Worm (Caenorhabditis elegans) whole organism, L2 larva: Measurements from ENCODE around the gene rpl-37.

ENCODE experiments used
- C34F6.9 ChIP-seq: fragments of 150-350 bp; optimal IDR thresholded peaks from 2 replicates; lab custom pipeline; 2014; ENCODE audit warnings: missing biosample characterization, missing genetic modification characterization
- F13H6.1 ChIP-seq: sonication (generic microtip); optimal IDR thresholded peaks from 2 replicates; lab custom pipeline; 2016; ENCODE audit warnings: missing genetic modification characterization, missing compliant biosample characterization
- Y55F3AM.14 ChIP-seq: fragments of 200-800 bp; sonication (Bioruptor generic); optimal IDR thresholded peaks from 2 replicates; lab custom pipeline; 2018; ENCODE audit warnings: mild to moderate bottlenecking, missing genetic modification characterization, missing compliant biosample characterization
- ZK546.5 ChIP-seq: sonication (generic microtip); optimal IDR thresholded peaks from 2 replicates; lab custom pipeline; 2017; ENCODE audit warnings: missing biosample characterization, missing genetic modification characterization
- aly-2 ChIP-seq: fragments of 150-350 bp; optimal IDR thresholded peaks from 2 replicates; lab custom pipeline; 2014; ENCODE audit warnings: missing biosample characterization, missing genetic modification characterization
- blmp-1 ChIP-seq: sonication (generic microtip); optimal IDR thresholded peaks from 2 replicates; lab custom pipeline; 2017; ENCODE audit warnings: missing genetic modification characterization, mild to moderate bottlenecking, missing compliant biosample characterization, antibody characterized with exemption, moderate library complexity; ENCODE audit not compliant: insufficient read depth
- crh-2 ChIP-seq: sonication (generic microtip); optimal IDR thresholded peaks from 2 replicates; lab custom pipeline; 2017; ENCODE audit warnings: missing biosample characterization, missing genetic modification characterization
- dmd-4 ChIP-seq: sonication (generic microtip); optimal IDR thresholded peaks from 2 replicates; lab custom pipeline; 2017; ENCODE audit warnings: missing biosample characterization, missing genetic modification characterization
- egl-27 ChIP-seq: sonication (generic microtip); optimal IDR thresholded peaks from 3 replicates; lab custom pipeline; 2017; ENCODE audit warnings: missing biosample characterization, missing genetic modification reagents, missing genetic modification characterization
- elt-3 ChIP-seq: sonication (generic microtip); optimal IDR thresholded peaks from 2 replicates; lab custom pipeline; 2017; ENCODE audit warnings: missing biosample characterization, missing genetic modification characterization
- fos-1 ChIP-seq: fragments of 150-350 bp; optimal IDR thresholded peaks from 2 replicates; lab custom pipeline; 2014; ENCODE audit warnings: missing biosample characterization, missing genetic modification characterization
- gmeb-1 ChIP-seq: fragments of 150-350 bp; optimal IDR thresholded peaks from 2 replicates; lab custom pipeline; 2014; ENCODE audit warnings: missing biosample characterization, missing genetic modification characterization
- lin-13 ChIP-seq: fragments of 150-350 bp; optimal IDR thresholded peaks from 2 replicates; lab custom pipeline; 2014; ENCODE audit warnings: missing biosample characterization, missing genetic modification reagents, missing genetic modification characterization
- lin-39 ChIP-seq: fragments of 150-350 bp; optimal IDR thresholded peaks from 2 replicates; lab custom pipeline; 2014; ENCODE audit warnings: missing biosample characterization, missing genetic modification reagents, missing genetic modification characterization
- lsy-2 ChIP-seq, 2 experiments: fragments of 150-350 bp in 1 of 2; sonication (generic microtip) in 1 of 2; optimal IDR thresholded peaks; 2 replicates each; lab custom pipeline; 2014 to 2017; ENCODE audit warnings: missing biosample characterization in 2 of 2, missing genetic modification characterization in 2 of 2
- mdl-1 ChIP-seq, 2 experiments: fragments of 150-350 bp in 1 of 2; sonication (generic microtip) in 1 of 2; optimal IDR thresholded peaks; 2 replicates each; lab custom pipeline; 2017; ENCODE audit warnings: missing biosample characterization in 2 of 2, missing genetic modification characterization in 2 of 2
- nhr-11 ChIP-seq: fragments of 150-350 bp; optimal IDR thresholded peaks from 2 replicates; lab custom pipeline; 2014; ENCODE audit warnings: missing biosample characterization, missing genetic modification characterization
- nhr-129 ChIP-seq: fragments of 150-350 bp; optimal IDR thresholded peaks from 2 replicates; lab custom pipeline; 2014; ENCODE audit warnings: missing biosample characterization, missing genetic modification characterization
- nhr-6 ChIP-seq: fragments of 150-350 bp; optimal IDR thresholded peaks from 2 replicates; lab custom pipeline; 2014; ENCODE audit warnings: missing biosample characterization, missing genetic modification characterization
- nhr-77 ChIP-seq: fragments of 150-350 bp; optimal IDR thresholded peaks from 2 replicates; lab custom pipeline; 2014; ENCODE audit warnings: missing biosample characterization, missing genetic modification characterization
- peb-1 ChIP-seq: fragments of 150-350 bp; optimal IDR thresholded peaks from 2 replicates; lab custom pipeline; 2014; ENCODE audit warnings: missing biosample characterization, missing genetic modification characterization
- sem-4 ChIP-seq: fragments of 150-350 bp; optimal IDR thresholded peaks from 2 replicates; lab custom pipeline; 2014; ENCODE audit warnings: missing biosample characterization, missing genetic modification reagents, missing genetic modification characterization
- sma-3 ChIP-seq: sonication (generic microtip); optimal IDR thresholded peaks from 2 replicates; lab custom pipeline; 2016; ENCODE audit warnings: missing genetic modification reagents, missing genetic modification characterization, missing compliant biosample characterization
- sma-9 ChIP-seq, 2 experiments: fragments of 150-350 bp in 1 of 2; sonication (generic microtip) in 1 of 2; optimal IDR thresholded peaks; 2 replicates each; lab custom pipeline; 2014 to 2016; ENCODE audit warnings: missing genetic modification characterization in 2 of 2, mild to moderate bottlenecking in 1 of 2, missing biosample characterization in 1 of 2, missing compliant biosample characterization in 1 of 2, missing genetic modification reagents in 1 of 2, moderate library complexity in 1 of 2
- snpc-4 ChIP-seq: fragments of 150-350 bp; optimal IDR thresholded peaks from 2 replicates; lab custom pipeline; 2014; ENCODE audit warnings: missing biosample characterization, missing genetic modification characterization
- unc-39 ChIP-seq: fragments of 150-350 bp; optimal IDR thresholded peaks from 2 replicates; lab custom pipeline; 2014; ENCODE audit warnings: missing biosample characterization, missing genetic modification characterization
- unc-55 ChIP-seq: fragments of 150-350 bp; sonication (generic microtip); optimal IDR thresholded peaks from 3 replicates; lab custom pipeline; 2014; ENCODE audit warnings: missing biosample characterization, missing genetic modification reagents, missing genetic modification characterization
- unc-62 ChIP-seq: fragments of 150-350 bp; optimal IDR thresholded peaks from 2 replicates; lab custom pipeline; 2014; ENCODE audit warnings: missing biosample characterization, missing genetic modification reagents, missing genetic modification characterization
- ztf-1 ChIP-seq: fragments of 200-800 bp; sonication (Bioruptor generic); conservative IDR thresholded peaks from 2 replicates; pipeline ENCODE4 v1.3.6; 2022; ENCODE audit warnings: missing genetic modification characterization, missing compliant biosample characterization
- ztf-11 ChIP-seq: sonication (generic microtip); optimal IDR thresholded peaks from 2 replicates; lab custom pipeline; 2017; ENCODE audit warnings: missing biosample characterization, missing genetic modification characterization
- ztf-4 ChIP-seq: fragments of 150-350 bp; optimal IDR thresholded peaks from 2 replicates; lab custom pipeline; 2014; ENCODE audit warnings: missing biosample characterization, missing genetic modification characterization

Gene rpl-37

DNA sequence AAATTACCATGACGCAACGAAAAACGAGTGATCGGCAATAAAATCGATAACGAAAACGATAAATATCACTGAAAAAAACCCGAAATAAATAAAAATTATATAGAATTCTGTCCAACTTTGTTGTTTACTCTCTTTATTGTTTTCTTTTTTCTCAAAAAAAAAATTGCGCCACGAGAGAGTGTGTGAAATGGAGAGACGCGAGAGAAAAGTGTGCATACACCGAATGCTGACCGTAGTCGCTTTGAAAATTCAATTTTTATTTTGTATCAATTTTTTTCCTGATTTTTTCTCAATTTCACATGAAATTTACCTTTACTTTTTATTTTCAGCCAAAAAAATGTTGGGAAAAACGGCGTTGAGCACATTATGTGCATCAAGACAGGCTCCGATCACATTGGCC lies 18.5 kb upstream of the rpl-37 start, which contains the start of the genes M01F1.4 and mrpl-35:
Gene M01F1.4, minus strand, starts transcription at position 126 of the 400 bp plus-strand sequence.
Gene mrpl-35, plus strand, starts transcription at position 330 of the 400 bp plus-strand sequence.
- TF ChIP-seq crh-2 (tag; lab: Kevin White, UChicago) (peak; percentile 56), fos-1 (tag; lab: Kevin White, UChicago) (peak; percentile 34), lsy-2 (tag; optimal IDR thresholded peaks at IDR 0.05; lab: Kevin White, UChicago) (peak; percentile 85 to 98), C34F6.9 (peak; percentile 89), sma-9 (GFP tag; optimal IDR thresholded peaks at IDR 0.05; lab: Kevin White, UChicago) (peak; percentile 4), sma-9 (tag; optimal IDR thresholded peaks at IDR 0.05; lab: Kevin White, UChicago) (no peak), gmeb-1 (tag; lab: Kevin White, UChicago) (peak; percentile 2), F13H6.1 (tag; lab: Kevin White, UChicago) (peak; percentile 21), lin-13 (GFP tag; lab: Kevin White, UChicago) (peak; percentile 49), nhr-129 (peak; percentile 11), lin-39 (tag; lab: Kevin White, UChicago) (no peak), ztf-4 (tag; lab: Kevin White, UChicago) (no peak), unc-55 (GFP tag; lab: Kevin White, UChicago) (peak; percentile 66), ZK546.5 (tag; lab: Kevin White, UChicago) (no peak)

DNA sequence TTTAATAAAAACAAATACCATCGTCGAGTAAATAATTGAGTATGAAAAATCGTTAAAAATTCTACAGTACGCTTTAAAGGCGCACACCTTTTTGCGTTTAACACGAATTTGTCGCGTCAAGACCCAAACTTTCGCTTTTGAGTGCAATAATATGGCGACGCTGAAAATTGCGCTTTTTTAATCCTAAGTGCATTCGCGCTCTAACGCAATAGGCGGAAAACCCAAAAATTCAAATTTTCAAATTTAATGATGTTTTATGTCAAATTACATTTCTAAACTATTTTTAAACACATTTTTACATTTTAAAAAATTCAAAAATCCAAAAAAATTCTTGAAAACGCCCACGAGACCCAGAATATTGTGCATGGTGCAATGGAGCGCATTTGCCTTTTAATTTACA lies 16.6 kb upstream of the rpl-37 start:
- no peak for TF ChIP-seq sem-4
- TF ChIP-seq peb-1: no peak
- TF ChIP-seq Y55F3AM.14: no peak
- TF ChIP-seq egl-27 (tag; lab: Kevin White, UChicago): no peak
- TF ChIP-seq gmeb-1 (tag; lab: Kevin White, UChicago): no peak
- TF ChIP-seq ZK546.5 (tag; lab: Kevin White, UChicago): no peak
- TF ChIP-seq C34F6.9: no peak

DNA sequence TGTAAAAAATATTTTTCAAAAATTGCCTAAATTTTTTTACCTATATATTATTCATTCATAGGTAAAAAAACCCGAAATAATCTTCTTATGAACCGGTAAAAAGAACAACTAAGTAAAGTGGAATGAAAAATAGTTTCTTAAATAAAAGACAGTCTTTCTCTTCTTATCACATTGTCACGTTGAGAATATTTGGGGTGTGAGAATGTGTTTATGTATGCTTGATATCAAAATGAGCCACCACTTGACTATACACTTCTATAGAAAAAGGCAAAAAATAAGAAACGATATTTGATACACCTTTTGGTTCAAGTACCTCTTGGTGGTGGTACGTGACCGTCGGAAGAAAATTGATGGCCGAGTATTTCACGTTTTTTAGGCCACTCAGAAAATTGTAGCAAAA lies 8.9 kb upstream of the rpl-37 start, which contains the start of gene hmit-1.3:
Gene hmit-1.3, minus strand, starts transcription at position 103 of the 400 bp plus-strand sequence.
- no peak for TF ChIP-seq nhr-6 (tag; lab: Kevin White, UChicago)
- peak; percentile 41 for TF ChIP-seq fos-1 (tag; lab: Kevin White, UChicago)
- no peak for TF ChIP-seq crh-2 (tag; lab: Kevin White, UChicago)

DNA sequence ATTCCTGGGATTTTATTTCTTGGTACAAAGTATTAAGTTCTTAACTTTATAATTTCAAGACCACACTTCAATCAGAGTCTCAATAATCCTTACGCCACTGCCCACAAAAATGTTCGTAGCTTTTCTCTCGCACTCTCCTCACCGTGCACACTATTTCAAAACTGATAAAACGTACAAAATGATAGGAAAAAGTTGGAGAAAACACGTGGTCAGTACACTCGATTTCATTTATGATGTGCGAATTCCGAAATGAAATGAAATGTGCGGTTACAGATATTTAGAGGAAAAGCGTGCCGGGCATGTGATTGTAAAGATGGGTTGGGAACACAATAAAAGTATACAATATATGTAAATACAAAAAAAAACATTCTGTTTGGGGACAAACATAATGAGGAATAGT lies 8.0 kb upstream of the rpl-37 start:
- peak; percentile 20 for TF ChIP-seq F13H6.1 (tag; lab: Kevin White, UChicago)
- peak; percentile 33 for TF ChIP-seq fos-1 (tag; lab: Kevin White, UChicago)
- TF ChIP-seq crh-2 (tag; lab: Kevin White, UChicago): peak; percentile 65
- no peak for TF ChIP-seq ztf-1 (GFP tag; lab: Robert Waterston, UW)
- TF ChIP-seq sma-9 (GFP tag; optimal IDR thresholded peaks at IDR 0.05; lab: Kevin White, UChicago): peak; percentile 68
- TF ChIP-seq sma-9 (tag; optimal IDR thresholded peaks at IDR 0.05; lab: Kevin White, UChicago): no peak
- TF ChIP-seq unc-62: no peak

DNA sequence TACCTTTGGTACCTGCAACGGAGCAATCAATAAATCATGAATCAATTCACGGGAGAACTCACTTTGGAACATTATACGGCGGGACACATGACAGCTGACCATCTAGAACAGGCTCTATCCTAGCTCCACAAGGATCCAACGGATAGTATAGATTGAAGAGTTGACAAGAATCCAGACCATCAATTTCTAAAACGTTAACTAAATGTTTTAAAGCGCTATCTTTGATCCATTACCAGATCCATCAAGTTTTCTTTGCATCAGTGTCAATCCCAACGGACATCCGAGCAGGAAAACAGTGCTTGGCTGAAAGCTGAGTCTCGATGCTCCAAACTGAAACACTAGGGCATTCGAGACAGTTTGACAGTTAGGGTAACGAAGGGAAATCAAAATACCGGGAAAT lies 5.1 kb upstream of the rpl-37 start:
- no peak for TF ChIP-seq ztf-11
- TF ChIP-seq mdl-1 (tag; optimal IDR thresholded peaks at IDR 0.05; lab: Kevin White, UChicago): no peak
- no peak for TF ChIP-seq elt-3 (tag; lab: Kevin White, UChicago)
- TF ChIP-seq aly-2 (tag; lab: Kevin White, UChicago): no peak
- TF ChIP-seq nhr-11 (tag; lab: Kevin White, UChicago): no peak
- no peak for TF ChIP-seq sem-4
- TF ChIP-seq dmd-4 (tag; lab: Kevin White, UChicago): no peak
- TF ChIP-seq peb-1: no peak
- no peak for TF ChIP-seq lin-39 (tag; lab: Kevin White, UChicago)
- no peak for TF ChIP-seq egl-27 (tag; lab: Kevin White, UChicago)
- TF ChIP-seq unc-39 (tag; lab: Kevin White, UChicago): no peak
- TF ChIP-seq lin-13 (GFP tag; lab: Kevin White, UChicago): no peak
- TF ChIP-seq Y55F3AM.14: no peak
- TF ChIP-seq F13H6.1 (tag; lab: Kevin White, UChicago): no peak
- TF ChIP-seq ZK546.5 (tag; lab: Kevin White, UChicago): no peak
- TF ChIP-seq C34F6.9: no peak
- no peak for TF ChIP-seq nhr-77 (tag; lab: Kevin White, UChicago)

DNA sequence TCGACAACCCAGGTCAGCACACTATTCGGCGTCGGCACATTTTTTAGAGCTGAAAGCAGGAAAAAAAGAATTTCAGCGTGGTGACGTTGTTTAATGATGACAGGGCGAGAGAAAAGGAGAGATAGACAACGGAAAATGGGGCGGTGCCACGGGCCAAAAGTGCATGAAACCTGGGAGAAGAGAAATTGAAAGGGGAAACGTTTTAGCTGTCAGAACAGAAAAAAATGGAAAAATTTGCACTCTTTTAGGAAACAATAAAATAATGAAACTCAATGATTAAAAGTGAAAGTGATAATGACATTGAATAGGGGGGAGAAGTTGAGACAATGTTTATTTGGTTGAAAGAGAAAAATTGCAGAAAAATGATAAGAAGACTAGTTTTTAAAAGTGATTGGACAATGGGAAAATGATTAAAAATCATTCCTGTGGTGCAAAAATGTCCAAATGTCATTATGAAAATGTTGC lies 1.3 kb downstream of the rpl-37 start, which contains the start of gene pitp-1:
Gene pitp-1, minus strand, starts transcription at position 51 of the 465 bp plus-strand sequence.
- TF ChIP-seq ztf-4 (tag; lab: Kevin White, UChicago): no peak
- TF ChIP-seq ztf-11: no peak
- peak; percentile 15 for TF ChIP-seq F13H6.1 (tag; lab: Kevin White, UChicago)
- TF ChIP-seq blmp-1: peak; percentile 70
- TF ChIP-seq C34F6.9: no peak
- no peak for TF ChIP-seq snpc-4 (tag; lab: Kevin White, UChicago)
- no peak for TF ChIP-seq sma-9 (GFP tag; optimal IDR thresholded peaks at IDR 0.05; lab: Kevin White, UChicago)
- TF ChIP-seq sma-9 (tag; optimal IDR thresholded peaks at IDR 0.05; lab: Kevin White, UChicago): no peak
- TF ChIP-seq sma-3 (GFP tag; lab: Kevin White, UChicago): no peak
- TF ChIP-seq fos-1 (tag; lab: Kevin White, UChicago): peak; percentile 76
- peak; percentile 0 for TF ChIP-seq crh-2 (tag; lab: Kevin White, UChicago)
- no peak for TF ChIP-seq ztf-1 (GFP tag; lab: Robert Waterston, UW)
- TF ChIP-seq unc-55 (GFP tag; lab: Kevin White, UChicago): no peak
